Fruit fly (Drosophila melanogaster) whole organism, embryonic: ENCODE results near the gene CG12362.

Source experiments
- Atf6 ChIP-seq: fragments of 200-800 bp; sonication (Bioruptor generic); IDR thresholded peaks from 2 replicates; pipeline ENCODE4 v1.3.6; 2022; ENCODE audit warnings: missing biosample characterization, missing genetic modification characterization
- CG11723 ChIP-seq: fragments of 200-800 bp; sonication (Bioruptor generic); optimal IDR thresholded peaks from 2 replicates; lab custom pipeline; 2017; ENCODE audit warnings: missing biosample characterization, mild to moderate bottlenecking, missing genetic modification characterization
- CG13296 ChIP-seq: fragments of 200-800 bp; sonication (Bioruptor generic); optimal IDR thresholded peaks from 3 replicates; lab custom pipeline; 2018; ENCODE audit warnings: missing biosample characterization, mild to moderate bottlenecking, missing genetic modification characterization
- CG1647 ChIP-seq: fragments of 200-800 bp; sonication (Bioruptor generic); optimal IDR thresholded peaks from 3 replicates; lab custom pipeline; 2016; ENCODE audit warnings: missing biosample characterization, missing genetic modification characterization
- CG17568 ChIP-seq: fragments of 200-800 bp; sonication (Bioruptor generic); optimal IDR thresholded peaks from 2 replicates; lab custom pipeline; 2018; ENCODE audit warnings: missing biosample characterization, mild to moderate bottlenecking, missing genetic modification characterization, moderate library complexity
- CG18476 ChIP-seq: fragments of 200-800 bp; sonication (Bioruptor generic); optimal IDR thresholded peaks from 2 replicates; lab custom pipeline; 2016; ENCODE audit warnings: missing biosample characterization, mild to moderate bottlenecking, missing genetic modification characterization
- CG2678 ChIP-seq: fragments of 200-800 bp; sonication (Bioruptor generic); optimal IDR thresholded peaks from 3 replicates; lab custom pipeline; 2019; ENCODE audit warnings: missing biosample characterization, mild to moderate bottlenecking, missing genetic modification characterization, moderate library complexity
- CG3163 ChIP-seq: fragments of 200-800 bp; sonication (Bioruptor generic); optimal IDR thresholded peaks from 3 replicates; lab custom pipeline; 2016; ENCODE audit warnings: missing biosample characterization, missing genetic modification characterization
- CG32767 ChIP-seq: fragments of 200-800 bp; sonication (Bioruptor generic); IDR thresholded peaks from 2 replicates; pipeline ENCODE4 v1.3.6; 2022; ENCODE audit warnings: missing biosample characterization, missing genetic modification characterization
- CG3726 ChIP-seq: fragments of 200-800 bp; sonication (Bioruptor generic); IDR thresholded peaks from 3 replicates; pipeline ENCODE4, ENCODE4 v1.3.6; 2022; ENCODE audit warnings: missing biosample characterization, missing genetic modification characterization
- CG42726 ChIP-seq: fragments of 200-800 bp; sonication (Bioruptor generic); IDR thresholded peaks from 2 replicates; pipeline ENCODE4 v1.3.6; 2022; ENCODE audit warnings: missing biosample characterization, missing genetic modification characterization; ENCODE audit not compliant: partially characterized antibody
- CG5245 ChIP-seq: fragments of 200-800 bp; sonication (Bioruptor generic); optimal IDR thresholded peaks from 3 replicates; lab custom pipeline; 2016; ENCODE audit warnings: missing biosample characterization, missing genetic modification characterization
- CG6254 ChIP-seq: fragments of 200-800 bp; sonication (Bioruptor generic); optimal IDR thresholded peaks from 3 replicates; lab custom pipeline; 2017; ENCODE audit warnings: mild to moderate bottlenecking, missing biosample characterization, missing genetic modification reagents, missing genetic modification characterization
- CG6654 ChIP-seq: fragments of 200-800 bp; sonication (Bioruptor generic); optimal IDR thresholded peaks from 2 replicates; lab custom pipeline; 2017; ENCODE audit warnings: missing biosample characterization, mild to moderate bottlenecking, missing genetic modification characterization
- CG6683 ChIP-seq: fragments of 200-800 bp; sonication (Bioruptor generic); optimal IDR thresholded peaks from 2 replicates; lab custom pipeline; 2017; ENCODE audit warnings: missing biosample characterization, mild to moderate bottlenecking, missing genetic modification characterization, missing genetic modification reagents
- CG9215 ChIP-seq: fragments of 200-800 bp; sonication (Bioruptor generic); IDR thresholded peaks from 2 replicates; pipeline ENCODE4 v1.3.6; 2022; ENCODE audit warnings: missing biosample characterization, missing genetic modification characterization
- CG9727 ChIP-seq: fragments of 200-800 bp; sonication (Bioruptor generic); optimal IDR thresholded peaks from 3 replicates; lab custom pipeline; 2017; ENCODE audit warnings: missing biosample characterization, mild to moderate bottlenecking, missing genetic modification characterization
- CG9797 ChIP-seq: fragments of 200-800 bp; sonication (Bioruptor generic); optimal IDR thresholded peaks from 3 replicates; lab custom pipeline; 2018; ENCODE audit warnings: missing biosample characterization, mild to moderate bottlenecking, missing genetic modification characterization
- CTCF ChIP-seq: fragments of 200-800 bp; sonication (Bioruptor generic); optimal IDR thresholded peaks from 2 replicates; lab custom pipeline; 2017; ENCODE audit warnings: missing biosample characterization, mild to moderate bottlenecking, missing genetic modification characterization, moderate library complexity
- Chrac-16 ChIP-seq: fragments of 200-800 bp; sonication (Bioruptor generic); optimal IDR thresholded peaks from 3 replicates; lab custom pipeline; 2016; ENCODE audit warnings: missing biosample characterization, missing genetic modification characterization
- CoRest ChIP-seq: fragments of 200-800 bp; sonication (Bioruptor generic); optimal IDR thresholded peaks from 3 replicates; lab custom pipeline; 2018; ENCODE audit warnings: missing biosample characterization, mild to moderate bottlenecking, missing genetic modification characterization, moderate library complexity
- D19A ChIP-seq: fragments of 200-800 bp; optimal IDR thresholded peaks from 3 replicates; lab custom pipeline; 2019; ENCODE audit warnings: missing biosample characterization, mild to moderate bottlenecking, missing genetic modification characterization, moderate library complexity
- Dref ChIP-seq: fragments of 200-800 bp; sonication (Bioruptor generic); IDR thresholded peaks from 2 replicates; pipeline ENCODE4 v1.3.6; 2022; ENCODE audit warnings: missing biosample characterization, missing genetic modification characterization
- Ets65A ChIP-seq: fragments of 200-800 bp; sonication (Bioruptor generic); peaks from one replicate; lab custom pipeline; 2016; ENCODE audit warnings: missing biosample characterization, missing genetic modification characterization
- HmgZ ChIP-seq: fragments of 200-800 bp; sonication (Bioruptor generic); optimal IDR thresholded peaks from 2 replicates; lab custom pipeline; 2018; ENCODE audit warnings: missing biosample characterization, mild to moderate bottlenecking, missing genetic modification characterization
- NC2β ChIP-seq: fragments of 200-800 bp; sonication (Bioruptor generic); optimal IDR thresholded peaks from 2 replicates; lab custom pipeline; 2016; ENCODE audit warnings: missing biosample characterization, missing genetic modification characterization
- Nf-YA ChIP-seq: fragments of 200-800 bp; sonication (Bioruptor generic); IDR thresholded peaks from 2 replicates; pipeline ENCODE4 v1.3.6; 2022; ENCODE audit warnings: missing biosample characterization, missing genetic modification characterization
- Nf-YC ChIP-seq: fragments of 200-800 bp; optimal IDR thresholded peaks from 3 replicates; lab custom pipeline; 2019; ENCODE audit warnings: missing biosample characterization, mild to moderate bottlenecking, missing genetic modification characterization, moderate library complexity
- Opbp ChIP-seq: fragments of 200-800 bp; sonication (Bioruptor generic); IDR thresholded peaks from 3 replicates; pipeline ENCODE4 v1.3.6; 2022; ENCODE audit warnings: missing biosample characterization, missing genetic modification characterization; ENCODE audit not compliant: partially characterized antibody
- btn ChIP-seq: fragments of 200-800 bp; sonication (Bioruptor generic); optimal IDR thresholded peaks from 2 replicates; lab custom pipeline; 2016; ENCODE audit warnings: missing biosample characterization, missing genetic modification characterization
- chm ChIP-seq: fragments of 200-800 bp; sonication (Bioruptor generic); IDR thresholded peaks from 2 replicates; pipeline ENCODE4 v1.3.6; 2022; ENCODE audit warnings: missing biosample characterization, missing genetic modification characterization
- ftz-f1 ChIP-seq: fragments of 200-800 bp; sonication (Bioruptor generic); optimal IDR thresholded peaks from 2 replicates; lab custom pipeline; 2016; ENCODE audit warnings: missing biosample characterization, missing genetic modification characterization
- hth ChIP-seq: fragments of >200 bp; optimal IDR thresholded peaks from 2 replicates; lab custom pipeline; 2017; ENCODE audit warnings: inconsistent platforms
- jigr1 ChIP-seq: fragments of 200-800 bp; sonication (Bioruptor generic); IDR thresholded peaks from 3 replicates; pipeline ENCODE4 v1.3.6; 2022; ENCODE audit warnings: missing biosample characterization, missing genetic modification characterization
- luna ChIP-seq: fragments of 200-800 bp; sonication (Bioruptor generic); optimal IDR thresholded peaks from 2 replicates; lab custom pipeline; 2016; ENCODE audit warnings: missing biosample characterization, missing genetic modification characterization
- nom ChIP-seq: fragments of 200-800 bp; sonication (Bioruptor generic); optimal IDR thresholded peaks from 2 replicates; lab custom pipeline; 2017; ENCODE audit warnings: missing biosample characterization, missing genetic modification characterization, mild to moderate bottlenecking, moderate library complexity, missing genetic modification reagents
- prd ChIP-seq, 3 experiments: fragments of >200 bp in 2 of 3; fragments of 200-800 bp in 1 of 3; sonication (Bioruptor generic) in 1 of 3; optimal IDR thresholded peaks in 2 of 3; IDR thresholded peaks in 1 of 3; 2 replicates in 2 of 3; 3 replicates in 1 of 3; pipeline versions ENCODE4 v1.3.6 to Lab custom; 2017 to 2022; ENCODE audit warnings: missing biosample characterization in 1 of 3, missing genetic modification characterization in 1 of 3
- psq ChIP-seq: fragments of 200-800 bp; sonication (Bioruptor generic); optimal IDR thresholded peaks from 2 replicates; lab custom pipeline; 2017; ENCODE audit warnings: missing biosample characterization, missing genetic modification characterization
- ranshi ChIP-seq: fragments of 200-800 bp; sonication (Bioruptor generic); IDR thresholded peaks from 2 replicates; pipeline ENCODE4 v1.3.6; 2022; ENCODE audit warnings: missing biosample characterization, missing genetic modification characterization
- so ChIP-seq: fragments of 200-800 bp; sonication (Bioruptor generic); IDR thresholded peaks from 3 replicates; pipeline ENCODE4 v1.3.6; 2022; ENCODE audit warnings: missing biosample characterization, missing genetic modification characterization
- sob ChIP-seq: fragments of 200-800 bp; sonication (Bioruptor generic); IDR thresholded peaks from 2 replicates; pipeline ENCODE4 v1.3.6; 2022; ENCODE audit warnings: missing biosample characterization, missing genetic modification characterization
- sug ChIP-seq: fragments of 200-800 bp; optimal IDR thresholded peaks from 2 replicates; lab custom pipeline; 2019; ENCODE audit warnings: missing biosample characterization, mild to moderate bottlenecking, missing genetic modification characterization, moderate library complexity
- trh ChIP-seq: fragments of 200-800 bp; sonication (Bioruptor generic); optimal IDR thresholded peaks from 2 replicates; lab custom pipeline; 2016; ENCODE audit warnings: missing biosample characterization, missing genetic modification characterization
- usp ChIP-seq: fragments of >200 bp; optimal IDR thresholded peaks from 2 replicates; lab custom pipeline; 2017; ENCODE audit warnings: missing biosample characterization, missing genetic modification characterization
- vfl ChIP-seq: fragments of 200-800 bp; sonication (Bioruptor generic); optimal IDR thresholded peaks from 2 replicates; lab custom pipeline; 2016; ENCODE audit warnings: missing biosample characterization, missing genetic modification characterization
- zen ChIP-seq: fragments of 200-800 bp; sonication (Bioruptor generic); optimal IDR thresholded peaks from 3 replicates; lab custom pipeline; 2018; ENCODE audit warnings: missing biosample characterization, mild to moderate bottlenecking, missing genetic modification characterization, moderate library complexity

Gene CG12362

DNA sequence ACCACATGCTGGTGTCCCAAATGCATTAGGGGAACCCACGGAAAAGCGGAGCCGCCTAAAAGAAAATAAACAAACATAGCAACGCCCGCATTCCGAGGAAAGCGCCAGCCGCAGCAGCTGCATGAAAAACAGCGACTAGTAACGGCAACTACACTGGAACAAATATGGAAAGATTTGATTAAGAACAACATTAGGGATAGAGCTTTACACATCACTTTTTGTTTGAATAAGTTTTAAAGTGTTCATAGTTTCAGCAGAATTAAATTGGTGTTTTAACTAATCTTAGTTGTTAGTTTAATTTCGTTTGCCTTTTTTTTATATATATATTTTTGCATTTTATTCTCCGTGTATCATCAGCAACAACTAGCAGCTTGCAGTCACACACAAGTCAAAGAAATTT is 15.4 kb downstream of the CG12362 start (continued):
- TF ChIP-seq HmgZ (tag; lab: Kevin White, UChicago) (no peak), CG1647 (GFP tag; lab: Kevin White, UChicago) (no peak), CG13296 (no peak), CTCF (GFP tag; lab: Kevin White, UChicago) (no peak), CG18476 (GFP tag; lab: Kevin White, UChicago) (no peak), prd (optimal IDR thresholded peaks at IDR 0.05; lab: Kevin White, UChicago) (no peak), prd (GFP tag; IDR thresholded peaks at IDR 0.05; lab: Robert Waterston, UW) (peak; percentile 35; the same call in 2 of the 3 replicates), btn (GFP tag; lab: Kevin White, UChicago) (no peak), luna (no peak), Nf-YC (no peak), sob (GFP tag; lab: Robert Waterston, UW) (no peak), CG6683 (GFP tag; lab: Kevin White, UChicago) (no peak), chm (no peak), CG5245 (GFP tag; lab: Kevin White, UChicago) (peak; percentile 7), CG32767 (no peak), Chrac-16 (GFP tag; lab: Kevin White, UChicago) (peak; percentile 3), zen (tag; lab: Kevin White, UChicago) (no peak), CG2678 (tag; lab: Kevin White, UChicago) (peak; percentile 65), CG42726 (no peak), D19A (peak; percentile 13), CG17568 (GFP tag; lab: Kevin White, UChicago) (no peak), NC2β (GFP tag; lab: Kevin White, UChicago) (no peak), Atf6 (no peak), CG11723 (GFP tag; lab: Kevin White, UChicago) (no peak), trh (GFP tag; lab: Kevin White, UChicago) (no peak), CG9797 (GFP tag; lab: Kevin White, UChicago) (no peak), ranshi (no peak), CG3726 (GFP tag; lab: Robert Waterston, UW) (no peak), sug (tag; lab: Kevin White, UChicago) (no peak), Dref (GFP tag; lab: Robert Waterston, UW) (no peak), Nf-YA (GFP tag; lab: Robert Waterston, UW) (no peak), ftz-f1 (GFP tag; lab: Kevin White, UChicago) (no peak), CG6254 (GFP tag; lab: Kevin White, UChicago) (no peak), CG6654 (GFP tag; lab: Kevin White, UChicago) (peak; percentile 6), Ets65A (GFP tag; lab: Kevin White, UChicago) (no peak), jigr1 (GFP tag; lab: Robert Waterston, UW) (no peak), CG3163 (GFP tag; lab: Kevin White, UChicago) (no peak), so (GFP tag; lab: Robert Waterston, UW) (peak; percentile 8; the same call in 1 of the 3 replicates), CG9215 (GFP tag; lab: Robert Waterston, UW) (no peak), Opbp (no peak), usp (no peak), CG9727 (GFP tag; lab: Kevin White, UChicago) (no peak), vfl (no peak), CoRest (tag; lab: Kevin White, UChicago) (peak; percentile 51), hth (lab: Kevin White, UChicago) (no peak), psq (GFP tag; lab: Kevin White, UChicago) (no peak), nom (no peak)
